Worm (Caenorhabditis elegans) whole organism, L1 larva: ENCODE results near the gene E02H9.13.

ENCODE experiments used
- C16A3.4 ChIP-seq: fragments of 150-350 bp; optimal IDR thresholded peaks from 2 replicates; lab custom pipeline; 2014; ENCODE audit warnings: missing biosample characterization, missing genetic modification characterization
- Y116A8C.19 ChIP-seq: sonication (generic microtip); optimal IDR thresholded peaks from 2 replicates; lab custom pipeline; 2016; ENCODE audit warnings: missing compliant biosample characterization, missing genetic modification characterization, borderline replicate concordance
- aha-1 ChIP-seq: fragments of 150-350 bp; optimal IDR thresholded peaks from 2 replicates; lab custom pipeline; 2014; ENCODE audit warnings: missing biosample characterization, missing genetic modification characterization
- alr-1 ChIP-seq: fragments of 200-800 bp; sonication (Bioruptor generic); optimal IDR thresholded peaks from 2 replicates; lab custom pipeline; 2018; ENCODE audit warnings: borderline replicate concordance, mild to moderate bottlenecking, missing genetic modification characterization, missing compliant biosample characterization
- aly-2 ChIP-seq: fragments of 150-350 bp; optimal IDR thresholded peaks from 2 replicates; lab custom pipeline; 2014; ENCODE audit warnings: missing biosample characterization, missing genetic modification characterization
- blmp-1 ChIP-seq: fragments of 150-350 bp; optimal IDR thresholded peaks from 2 replicates; lab custom pipeline; 2014; ENCODE audit warnings: missing biosample characterization, missing genetic modification characterization
- ceh-8 ChIP-seq: fragments of 200-800 bp; sonication (Bioruptor generic); optimal IDR thresholded peaks from 2 replicates; lab custom pipeline; 2018; ENCODE audit warnings: mild to moderate bottlenecking, missing genetic modification characterization, moderate library complexity, missing compliant biosample characterization
- ceh-82 ChIP-seq, 3 experiments: fragments of 150-350 bp in 1 of 3; sonication (generic microtip) in 2 of 3; optimal IDR thresholded peaks; 2 replicates each; lab custom pipeline; 2014 to 2017; ENCODE audit warnings: missing biosample characterization in 3 of 3, missing genetic modification characterization in 3 of 3
- ceh-88 ChIP-seq: fragments of 200-800 bp; sonication (Bioruptor generic); IDR thresholded peaks from 2 replicates; pipeline ENCODE4 v1.3.6; 2022; ENCODE audit warnings: missing genetic modification characterization, missing compliant biosample characterization
- dpl-1 ChIP-seq, 3 experiments: fragments of 150-350 bp in 2 of 3; sonication (generic microtip) in 1 of 3; optimal IDR thresholded peaks; 2 replicates each; lab custom pipeline; 2014 to 2017; ENCODE audit warnings: missing biosample characterization in 3 of 3, missing genetic modification characterization in 3 of 3, missing genetic modification reagents in 3 of 3
- dsc-1 ChIP-seq: sonication (generic microtip); optimal IDR thresholded peaks from 2 replicates; lab custom pipeline; 2016; ENCODE audit warnings: mild to moderate bottlenecking, missing genetic modification characterization, missing compliant biosample characterization
- efl-1 ChIP-seq, 4 experiments: fragments of 150-350 bp; optimal IDR thresholded peaks in 3 of 4; peaks in 1 of 4; 1 replicate in 1 of 4; 2 replicates in 3 of 4; lab custom pipeline; 2014; ENCODE audit warnings: missing biosample characterization in 2 of 4, missing genetic modification characterization in 2 of 4, missing genetic modification reagents in 2 of 4
- efl-3 ChIP-seq: fragments of 200-800 bp; sonication (Bioruptor generic); optimal IDR thresholded peaks from 2 replicates; lab custom pipeline; 2018; ENCODE audit warnings: mild to moderate bottlenecking, missing genetic modification characterization, missing compliant biosample characterization
- egl-13 ChIP-seq: sonication (generic microtip); optimal IDR thresholded peaks from 2 replicates; lab custom pipeline; 2016; ENCODE audit warnings: missing genotype, missing genetic modification reagents, missing genetic modification characterization, missing compliant biosample characterization
- egl-27 ChIP-seq, 2 experiments: fragments of 150-350 bp in 1 of 2; sonication (generic microtip); optimal IDR thresholded peaks; 3 replicates each; lab custom pipeline; 2017 to 2018; ENCODE audit warnings: missing biosample characterization in 2 of 2, missing genetic modification characterization in 2 of 2, missing genetic modification reagents in 2 of 2
- elt-3 ChIP-seq, 6 experiments: fragments of 150-350 bp in 1 of 6; sonication (generic microtip); optimal IDR thresholded peaks; 2 replicates each; lab custom pipeline; 2017 to 2018; ENCODE audit warnings: missing biosample characterization in 6 of 6, missing genetic modification characterization in 6 of 6, inconsistent platforms in 1 of 6
- ets-5 ChIP-seq: fragments of 200-800 bp; sonication (Bioruptor generic); IDR thresholded peaks from 2 replicates; pipeline ENCODE4 v1.3.6; 2022; ENCODE audit warnings: missing genetic modification characterization, missing compliant biosample characterization
- fkh-8 ChIP-seq: sonication (generic microtip); optimal IDR thresholded peaks from 2 replicates; lab custom pipeline; 2016; ENCODE audit warnings: mild to moderate bottlenecking, missing genetic modification characterization, missing compliant biosample characterization
- fos-1 ChIP-seq: fragments of 150-350 bp; optimal IDR thresholded peaks from 2 replicates; lab custom pipeline; 2014; ENCODE audit warnings: missing biosample characterization, missing genetic modification characterization
- grh-1 ChIP-seq: fragments of 200-800 bp; sonication (Bioruptor generic); IDR thresholded peaks from 2 replicates; pipeline ENCODE4 v1.3.6; 2022; ENCODE audit warnings: missing genetic modification reagents, missing genetic modification characterization, missing compliant biosample characterization
- hlh-4 ChIP-seq: sonication (generic microtip); optimal IDR thresholded peaks from 2 replicates; lab custom pipeline; 2016; ENCODE audit warnings: mild to moderate bottlenecking, missing genetic modification characterization, missing compliant biosample characterization
- irx-1 ChIP-seq: sonication (generic microtip); optimal IDR thresholded peaks from 2 replicates; lab custom pipeline; 2016; ENCODE audit warnings: missing genetic modification characterization, missing compliant biosample characterization
- isw-1 ChIP-seq: fragments of 200-800 bp; sonication (Bioruptor generic); IDR thresholded peaks from 2 replicates; pipeline ENCODE4 v1.3.6; 2022; ENCODE audit warnings: missing genetic modification characterization, missing compliant biosample characterization
- jun-1 ChIP-seq: fragments of 150-350 bp; optimal IDR thresholded peaks from 2 replicates; lab custom pipeline; 2014; ENCODE audit warnings: missing biosample characterization, missing genetic modification reagents, missing genetic modification characterization
- lin-13 ChIP-seq: fragments of 150-350 bp; optimal IDR thresholded peaks from 2 replicates; lab custom pipeline; 2014; ENCODE audit warnings: missing biosample characterization, missing genetic modification reagents, missing genetic modification characterization
- lin-14 ChIP-seq: fragments of 200-800 bp; sonication (Bioruptor generic); optimal IDR thresholded peaks from 2 replicates; lab custom pipeline; 2018; ENCODE audit warnings: mild to moderate bottlenecking, missing genetic modification characterization, moderate library complexity, missing compliant biosample characterization
- lin-15B ChIP-seq: fragments of 150-350 bp; sonication (generic microtip); optimal IDR thresholded peaks from 3 replicates; lab custom pipeline; 2014; ENCODE audit warnings: missing biosample characterization, missing genetic modification characterization
- lin-35 ChIP-seq, 2 experiments: fragments of 150-350 bp; optimal IDR thresholded peaks; 2 replicates each; lab custom pipeline; 2014; ENCODE audit warnings: missing biosample characterization in 2 of 2, missing genetic modification characterization in 2 of 2, missing genetic modification reagents in 2 of 2
- lsy-2 ChIP-seq, 2 experiments: fragments of 150-350 bp; optimal IDR thresholded peaks; 2 replicates each; lab custom pipeline; 2014; ENCODE audit warnings: missing biosample characterization in 2 of 2, missing genetic modification characterization in 2 of 2
- mep-1 ChIP-seq: fragments of 150-350 bp; optimal IDR thresholded peaks from 2 replicates; lab custom pipeline; 2014; ENCODE audit warnings: missing biosample characterization, missing genetic modification characterization
- nhr-11 ChIP-seq: fragments of 150-350 bp; optimal IDR thresholded peaks from 2 replicates; lab custom pipeline; 2014; ENCODE audit warnings: missing biosample characterization, missing genetic modification characterization
- nhr-12 ChIP-seq: sonication (generic microtip); optimal IDR thresholded peaks from 2 replicates; lab custom pipeline; 2017; ENCODE audit warnings: missing biosample characterization, missing genetic modification characterization
- nhr-28 ChIP-seq: fragments of 150-350 bp; optimal IDR thresholded peaks from 2 replicates; lab custom pipeline; 2014; ENCODE audit warnings: missing biosample characterization, missing genetic modification characterization
- nhr-47 ChIP-seq: sonication (generic microtip); optimal IDR thresholded peaks from 2 replicates; lab custom pipeline; 2016; ENCODE audit warnings: mild to moderate bottlenecking, missing genetic modification characterization, moderate library complexity, missing compliant biosample characterization
- nhr-77 ChIP-seq: fragments of 150-350 bp; optimal IDR thresholded peaks from 2 replicates; lab custom pipeline; 2014; ENCODE audit warnings: missing biosample characterization, missing genetic modification characterization
- nhr-84 ChIP-seq: sonication (generic microtip); optimal IDR thresholded peaks from 2 replicates; lab custom pipeline; 2017; ENCODE audit warnings: missing biosample characterization, missing genetic modification characterization
- nhr-90 ChIP-seq: sonication (generic microtip); optimal IDR thresholded peaks from 2 replicates; lab custom pipeline; 2016; ENCODE audit warnings: mild to moderate bottlenecking, missing genetic modification characterization, missing compliant biosample characterization; ENCODE audit not compliant: poor library complexity
- pax-3 ChIP-seq: fragments of 200-800 bp; sonication (Bioruptor generic); optimal IDR thresholded peaks from 2 replicates; lab custom pipeline; 2018; ENCODE audit warnings: mild to moderate bottlenecking, missing genetic modification characterization, moderate library complexity, missing compliant biosample characterization
- pqm-1 ChIP-seq: sonication (generic microtip); optimal IDR thresholded peaks from 3 replicates; lab custom pipeline; 2017; ENCODE audit warnings: missing biosample characterization, missing genetic modification characterization
- skn-1 ChIP-seq: fragments of 150-350 bp; optimal IDR thresholded peaks from 2 replicates; lab custom pipeline; 2014; ENCODE audit warnings: missing biosample characterization, missing genetic modification characterization
- snpc-4 ChIP-seq: fragments of 150-350 bp; optimal IDR thresholded peaks from 2 replicates; lab custom pipeline; 2014; ENCODE audit warnings: missing biosample characterization, missing genetic modification characterization
- snu-23 ChIP-seq: sonication (generic microtip); optimal IDR thresholded peaks from 2 replicates; lab custom pipeline; 2016; ENCODE audit warnings: missing genetic modification characterization, missing compliant biosample characterization
- sup-37 ChIP-seq: fragments of 200-800 bp; sonication (Bioruptor generic); optimal IDR thresholded peaks from 2 replicates; lab custom pipeline; 2018; ENCODE audit warnings: mild to moderate bottlenecking, missing genetic modification characterization, missing compliant biosample characterization
- tlp-1 ChIP-seq: fragments of 150-350 bp; optimal IDR thresholded peaks from 2 replicates; lab custom pipeline; 2014; ENCODE audit warnings: missing biosample characterization, missing genetic modification characterization
- unc-30 ChIP-seq: sonication (generic microtip); optimal IDR thresholded peaks from 2 replicates; lab custom pipeline; 2017; ENCODE audit warnings: missing biosample characterization, missing genetic modification characterization
- unc-86 ChIP-seq: sonication (generic microtip); optimal IDR thresholded peaks from 2 replicates; lab custom pipeline; 2016; ENCODE audit warnings: missing genetic modification characterization, missing compliant biosample characterization
- unc-98 ChIP-seq: fragments of 200-800 bp; sonication (Bioruptor generic); IDR thresholded peaks from 2 replicates; pipeline ENCODE4 v1.3.6; 2022; ENCODE audit warnings: missing genetic modification characterization, missing compliant biosample characterization
- vab-15 ChIP-seq: sonication (generic microtip); optimal IDR thresholded peaks from 2 replicates; lab custom pipeline; 2017; ENCODE audit warnings: missing genotype, mild to moderate bottlenecking, missing genetic modification characterization, missing compliant biosample characterization
- xbp-1 ChIP-seq: sonication (generic microtip); optimal IDR thresholded peaks from 2 replicates; lab custom pipeline; 2016; ENCODE audit warnings: missing genetic modification characterization, missing compliant biosample characterization
- zip-4 ChIP-seq: fragments of 200-800 bp; sonication (Bioruptor generic); optimal IDR thresholded peaks from 2 replicates; lab custom pipeline; 2018; ENCODE audit warnings: mild to moderate bottlenecking, missing genetic modification characterization, moderate library complexity, missing compliant biosample characterization

The E02H9.13 gene

ce11 chrIII:2438543-2438942 is at the start of gene E02H9.13:
TSS of gene E02H9.13 (minus strand) at chrIII:2438741.
- TF ChIP-seq efl-1 (optimal IDR thresholded peaks at IDR 0.05; lab: Kevin White, UChicago) (peak; percentile 9 to 10), efl-1 (GFP tag; optimal IDR thresholded peaks at IDR 0.05 in 1 of 2; lab: Kevin White, UChicago) (no peak), unc-98 (no peak)

- TF ChIP-seq zip-4 (GFP tag; lab: Kevin White, UChicago) = no peak
- no peak for TF ChIP-seq nhr-28
- TF ChIP-seq nhr-12 = no peak
- no peak for TF ChIP-seq egl-27 (tag; optimal IDR thresholded peaks at IDR 0.05; lab: Kevin White, UChicago)
- TF ChIP-seq Y116A8C.19 = no peak
- no peak for TF ChIP-seq pqm-1 (tag; lab: Kevin White, UChicago)
- no peak for TF ChIP-seq unc-86
- peak; percentile 58 to 61 for TF ChIP-seq lsy-2 (tag; optimal IDR thresholded peaks at IDR 0.05; lab: Kevin White, UChicago)
- no peak for TF ChIP-seq nhr-77 (tag; lab: Kevin White, UChicago)
- no peak for TF ChIP-seq isw-1 (GFP tag; lab: Robert Waterston, UW)
- TF ChIP-seq nhr-47 (tag; lab: Kevin White, UChicago) = no peak
- TF ChIP-seq blmp-1 = peak; percentile 29
- no peak for TF ChIP-seq nhr-11 (tag; lab: Kevin White, UChicago)
- TF ChIP-seq efl-3 (GFP tag; lab: Kevin White, UChicago) = no peak
- peak in 1 of 3 experiments; percentile 15 for TF ChIP-seq ceh-82 (tag; optimal IDR thresholded peaks at IDR 0.05; lab: Kevin White, UChicago)
- TF ChIP-seq mep-1 (tag; lab: Kevin White, UChicago) = peak; percentile 26
- TF ChIP-seq vab-15 (tag; lab: Kevin White, UChicago) = no peak
- peak; percentile 39 to 48 for TF ChIP-seq lin-35 (GFP tag; optimal IDR thresholded peaks at IDR 0.05; lab: Kevin White, UChicago)
- no peak for TF ChIP-seq sup-37
- no peak for TF ChIP-seq lin-14
- no peak for TF ChIP-seq aha-1 (tag; lab: Kevin White, UChicago)
- no peak for TF ChIP-seq C16A3.4
- no peak for TF ChIP-seq egl-13 (tag; lab: Kevin White, UChicago)
- no peak for TF ChIP-seq aly-2 (tag; lab: Kevin White, UChicago)
- TF ChIP-seq snu-23 (GFP tag; lab: Kevin White, UChicago) = peak; percentile 44
- no peak for TF ChIP-seq alr-1 (tag; lab: Kevin White, UChicago)
- TF ChIP-seq lin-13 (GFP tag; lab: Kevin White, UChicago) = no peak
- TF ChIP-seq nhr-90 = no peak
- TF ChIP-seq pax-3 (tag; lab: Kevin White, UChicago) = no peak
- TF ChIP-seq unc-98 = no peak
- TF ChIP-seq irx-1 (tag; lab: Kevin White, UChicago) = no peak
- no peak for TF ChIP-seq tlp-1 (tag; lab: Kevin White, UChicago)
- peak; percentile 38 for TF ChIP-seq xbp-1 (tag; lab: Kevin White, UChicago)
- no peak for TF ChIP-seq lin-15B (tag; lab: Kevin White, UChicago)
- TF ChIP-seq elt-3 (tag; optimal IDR thresholded peaks at IDR 0.05; lab: Kevin White, UChicago) = no peak
- peak in 2 of 3 experiments; percentile 35 to 67 for TF ChIP-seq dpl-1 (GFP tag; optimal IDR thresholded peaks at IDR 0.05; lab: Kevin White, UChicago)
- no peak for TF ChIP-seq jun-1 (tag; lab: Kevin White, UChicago)
- no peak for TF ChIP-seq ceh-88 (GFP tag; lab: Robert Waterston, UW)
- no peak for TF ChIP-seq ceh-8 (GFP tag; lab: Kevin White, UChicago)
- TF ChIP-seq skn-1 (tag; lab: Kevin White, UChicago) = peak; percentile 20
- TF ChIP-seq fkh-8 (tag; lab: Kevin White, UChicago) = no peak
- TF ChIP-seq dsc-1 (tag; lab: Kevin White, UChicago) = no peak
- no peak for TF ChIP-seq unc-30 (tag; lab: Kevin White, UChicago)
- TF ChIP-seq nhr-84 (tag; lab: Kevin White, UChicago) = no peak
- no peak for TF ChIP-seq grh-1
- no peak for TF ChIP-seq fos-1 (tag; lab: Kevin White, UChicago)
- no peak for TF ChIP-seq snpc-4 (tag; lab: Kevin White, UChicago)
- no peak for TF ChIP-seq ets-5 (GFP tag; lab: Robert Waterston, UW)
- TF ChIP-seq hlh-4 (tag; lab: Kevin White, UChicago) = no peak
These were observed 48.7 kb upstream of the E02H9.13 start, which contains the start of gene Y54F10AL.1 for ce11 chrIII:2487046-2487760. TSS of gene Y54F10AL.1 (plus strand) at chrIII:2487710.
